Fruit fly (Drosophila melanogaster) whole organism, embryonic: ENCODE results near the gene CG13384.

Experiments
- Abd-B ChIP-seq: fragments of 200-800 bp; sonication (Bioruptor generic); optimal IDR thresholded peaks from 2 replicates; lab custom pipeline; 2018; ENCODE audit warnings: missing biosample characterization, mild to moderate bottlenecking, missing genetic modification characterization, moderate library complexity
- Asciz ChIP-seq: fragments of 200-800 bp; sonication (Bioruptor generic); optimal IDR thresholded peaks from 2 replicates; lab custom pipeline; 2017; ENCODE audit warnings: missing biosample characterization, mild to moderate bottlenecking, missing genetic modification characterization, missing genetic modification reagents
- Bdp1 ChIP-seq: fragments of 200-800 bp; sonication (Bioruptor generic); optimal IDR thresholded peaks from 3 replicates; lab custom pipeline; 2016; ENCODE audit warnings: missing biosample characterization, missing genetic modification characterization
- CG10274 ChIP-seq: fragments of 200-800 bp; sonication (Bioruptor generic); optimal IDR thresholded peaks from 3 replicates; lab custom pipeline; 2017; ENCODE audit warnings: missing biosample characterization, mild to moderate bottlenecking, missing genetic modification characterization
- CG10654 ChIP-seq: fragments of 200-800 bp; sonication (Bioruptor generic); optimal IDR thresholded peaks from 2 replicates; lab custom pipeline; 2016; ENCODE audit warnings: missing biosample characterization, missing genetic modification characterization
- CG12071 ChIP-seq: fragments of 200-800 bp; sonication (Bioruptor generic); optimal IDR thresholded peaks from 3 replicates; lab custom pipeline; 2018; ENCODE audit warnings: missing biosample characterization, mild to moderate bottlenecking, missing genetic modification characterization
- CG12104 ChIP-seq: fragments of 200-800 bp; sonication (Bioruptor generic); optimal IDR thresholded peaks from 3 replicates; lab custom pipeline; 2016; ENCODE audit warnings: missing biosample characterization, missing genetic modification characterization
- CG1233 ChIP-seq: fragments of 200-800 bp; sonication (Bioruptor generic); optimal IDR thresholded peaks from 4 replicates; lab custom pipeline; 2018; ENCODE audit warnings: missing biosample characterization, mild to moderate bottlenecking, missing genetic modification characterization
- CG15073 ChIP-seq: fragments of 200-800 bp; sonication (Bioruptor generic); optimal IDR thresholded peaks from 2 replicates; lab custom pipeline; 2016; ENCODE audit warnings: missing biosample characterization, missing genetic modification characterization
- CG15269 ChIP-seq: fragments of 200-800 bp; sonication (Bioruptor generic); optimal IDR thresholded peaks from 2 replicates; lab custom pipeline; 2018; ENCODE audit warnings: missing biosample characterization, mild to moderate bottlenecking, missing genetic modification characterization, moderate library complexity
- CG1602 ChIP-seq: fragments of 200-800 bp; sonication (Bioruptor generic); optimal IDR thresholded peaks from 3 replicates; lab custom pipeline; 2016; ENCODE audit warnings: missing biosample characterization, missing genetic modification characterization
- CG16815 ChIP-seq: fragments of 200-800 bp; sonication (Bioruptor generic); optimal IDR thresholded peaks from 3 replicates; lab custom pipeline; 2017; ENCODE audit warnings: missing biosample characterization, mild to moderate bottlenecking, missing genetic modification characterization
- CG1832 ChIP-seq: fragments of 200-800 bp; sonication (Bioruptor generic); optimal IDR thresholded peaks from 2 replicates; lab custom pipeline; 2017; ENCODE audit warnings: missing biosample characterization, mild to moderate bottlenecking, missing genetic modification characterization, inconsistent platforms
- CG18476 ChIP-seq: fragments of 200-800 bp; sonication (Bioruptor generic); optimal IDR thresholded peaks from 2 replicates; lab custom pipeline; 2016; ENCODE audit warnings: missing biosample characterization, mild to moderate bottlenecking, missing genetic modification characterization
- CG18619 ChIP-seq: fragments of 200-800 bp; sonication (Bioruptor generic); optimal IDR thresholded peaks from 3 replicates; lab custom pipeline; 2017; ENCODE audit warnings: missing biosample characterization, mild to moderate bottlenecking, missing genetic modification characterization
- CG2129 ChIP-seq: fragments of 200-800 bp; sonication (Bioruptor generic); IDR thresholded peaks from 2 replicates; pipeline ENCODE4 v1.3.6; 2022; ENCODE audit warnings: missing biosample characterization, missing genetic modification characterization; ENCODE audit not compliant: partially characterized antibody
- CG3065 ChIP-seq: fragments of 200-800 bp; sonication (Bioruptor generic); optimal IDR thresholded peaks from 2 replicates; lab custom pipeline; 2016; ENCODE audit warnings: missing biosample characterization, missing genetic modification characterization
- CG31388 ChIP-seq: fragments of 200-800 bp; sonication (Bioruptor generic); optimal IDR thresholded peaks from 2 replicates; lab custom pipeline; 2016; ENCODE audit warnings: missing biosample characterization, missing genetic modification characterization
- CG3407 ChIP-seq: fragments of 200-800 bp; sonication (Bioruptor generic); optimal IDR thresholded peaks from 2 replicates; lab custom pipeline; 2018; ENCODE audit warnings: missing biosample characterization, mild to moderate bottlenecking, missing genetic modification characterization
- CG4617 ChIP-seq: fragments of 200-800 bp; sonication (Bioruptor generic); optimal IDR thresholded peaks from 3 replicates; lab custom pipeline; 2016; ENCODE audit warnings: missing biosample characterization, missing genetic modification characterization, borderline replicate concordance
- CG7271 ChIP-seq: fragments of 200-800 bp; sonication (Bioruptor generic); optimal IDR thresholded peaks from 2 replicates; lab custom pipeline; 2018; ENCODE audit warnings: missing biosample characterization, mild to moderate bottlenecking, missing genetic modification characterization, moderate library complexity
- CG7556 ChIP-seq: fragments of 200-800 bp; sonication (Bioruptor generic); optimal IDR thresholded peaks from 2 replicates; lab custom pipeline; 2017; ENCODE audit warnings: missing biosample characterization, mild to moderate bottlenecking, missing genetic modification characterization
- CG7987 ChIP-seq: fragments of 200-800 bp; sonication (Bioruptor generic); optimal IDR thresholded peaks from 2 replicates; lab custom pipeline; 2018; ENCODE audit warnings: missing biosample characterization, mild to moderate bottlenecking, missing genetic modification characterization, moderate library complexity
- CG8290 ChIP-seq, 3 experiments: fragments of 200-800 bp; sonication (Bioruptor generic); optimal IDR thresholded peaks; 2 replicates each; lab custom pipeline; 2016 to 2019; ENCODE audit warnings: missing biosample characterization in 3 of 3, missing genetic modification characterization in 3 of 3, mild to moderate bottlenecking in 2 of 3, moderate library complexity in 1 of 3
- CG8944 ChIP-seq: fragments of 200-800 bp; sonication (Bioruptor generic); optimal IDR thresholded peaks from 3 replicates; lab custom pipeline; 2016; ENCODE audit warnings: missing biosample characterization, missing genetic modification characterization
- D ChIP-seq, 2 experiments: fragments of 200-800 bp in 1 of 2; fragments of >200 bp in 1 of 2; sonication (Bioruptor generic) in 1 of 2; optimal IDR thresholded peaks; 2 replicates in 1 of 2; 3 replicates in 1 of 2; lab custom pipeline; 2017; ENCODE audit warnings: mild to moderate bottlenecking in 1 of 2, missing biosample characterization in 1 of 2, missing genetic modification characterization in 1 of 2, missing genetic modification reagents in 1 of 2
- Dad ChIP-seq: fragments of 200-800 bp; sonication (Bioruptor generic); optimal IDR thresholded peaks from 3 replicates; lab custom pipeline; 2016; ENCODE audit warnings: missing biosample characterization, missing genetic modification characterization
- Dref ChIP-seq: fragments of 200-800 bp; sonication (Bioruptor generic); IDR thresholded peaks from 2 replicates; pipeline ENCODE4 v1.3.6; 2022; ENCODE audit warnings: missing biosample characterization, missing genetic modification characterization
- HLH4C ChIP-seq: fragments of 200-800 bp; sonication (Bioruptor generic); IDR thresholded peaks from 3 replicates; pipeline ENCODE4 v1.3.6; 2022; ENCODE audit warnings: missing biosample characterization, missing genetic modification characterization; ENCODE audit not compliant: partially characterized antibody
- Hr39 ChIP-seq: fragments of >200 bp; optimal IDR thresholded peaks from 2 replicates; lab custom pipeline; 2017
- Myb ChIP-seq: fragments of 200-800 bp; sonication (Bioruptor generic); optimal IDR thresholded peaks from 2 replicates; lab custom pipeline; 2016; ENCODE audit warnings: missing biosample characterization, missing genetic modification characterization
- Optix ChIP-seq: fragments of 200-800 bp; sonication (Bioruptor generic); IDR thresholded peaks from 3 replicates; pipeline ENCODE4 v1.3.6; 2022; ENCODE audit warnings: missing biosample characterization, missing genetic modification characterization
- Rfx ChIP-seq: fragments of 200-800 bp; sonication (Bioruptor generic); IDR thresholded peaks from 2 replicates; pipeline ENCODE4 v1.3.6; 2022; ENCODE audit warnings: missing biosample characterization, missing genetic modification characterization
- Sry-β ChIP-seq: fragments of 200-800 bp; sonication (Bioruptor generic); optimal IDR thresholded peaks from 2 replicates; lab custom pipeline; 2018; ENCODE audit warnings: missing biosample characterization, mild to moderate bottlenecking, missing genetic modification characterization, moderate library complexity
- Sry-δ ChIP-seq: fragments of 200-800 bp; sonication (Bioruptor generic); optimal IDR thresholded peaks from 2 replicates; lab custom pipeline; 2016; ENCODE audit warnings: missing biosample characterization, missing genetic modification characterization
- ab ChIP-seq: fragments of 200-800 bp; sonication (Bioruptor generic); optimal IDR thresholded peaks from 2 replicates; lab custom pipeline; 2016; ENCODE audit warnings: missing biosample characterization, missing genetic modification characterization
- ara ChIP-seq: fragments of 200-800 bp; sonication (Bioruptor generic); IDR thresholded peaks from 2 replicates; pipeline ENCODE4 v1.3.6; 2022; ENCODE audit warnings: missing biosample characterization, missing genetic modification characterization
- az2 ChIP-seq: fragments of 200-800 bp; sonication (Bioruptor generic); optimal IDR thresholded peaks from 3 replicates; lab custom pipeline; 2016; ENCODE audit warnings: missing biosample characterization, missing genetic modification characterization
- crc ChIP-seq: fragments of 200-800 bp; sonication (Bioruptor generic); optimal IDR thresholded peaks from 2 replicates; lab custom pipeline; 2016; ENCODE audit warnings: missing biosample characterization, missing genetic modification characterization
- crp ChIP-seq, 2 experiments: fragments of 200-800 bp; sonication (Bioruptor generic); optimal IDR thresholded peaks; 2 replicates in 1 of 2; 3 replicates in 1 of 2; lab custom pipeline; 2017; ENCODE audit warnings: missing biosample characterization in 2 of 2, missing genetic modification characterization in 2 of 2, mild to moderate bottlenecking in 1 of 2, moderate library complexity in 1 of 2
- danr ChIP-seq: fragments of 200-800 bp; sonication (Bioruptor generic); IDR thresholded peaks from 2 replicates; pipeline ENCODE4 v1.3.6; 2022; ENCODE audit warnings: missing biosample characterization, missing genetic modification characterization
- dati ChIP-seq: fragments of 200-800 bp; sonication (Bioruptor generic); IDR thresholded peaks from 2 replicates; pipeline ENCODE4 v1.3.6; 2022; ENCODE audit warnings: missing biosample characterization, missing genetic modification characterization
- hbn ChIP-seq: fragments of 200-800 bp; sonication (Bioruptor generic); IDR thresholded peaks from 2 replicates; pipeline ENCODE4 v1.3.6; 2022; ENCODE audit warnings: missing biosample characterization, missing genetic modification characterization; ENCODE audit not compliant: partially characterized antibody
- lov ChIP-seq, 2 experiments: fragments of 200-800 bp in 1 of 2; fragments of >200 bp in 1 of 2; sonication (Bioruptor generic) in 1 of 2; IDR thresholded peaks in 1 of 2; optimal IDR thresholded peaks in 1 of 2; 2 replicates in 1 of 2; 3 replicates in 1 of 2; pipeline versions ENCODE4 v1.3.6 to Lab custom; 2017 to 2022; ENCODE audit warnings: missing biosample characterization in 1 of 2, missing genetic modification characterization in 1 of 2
- nau ChIP-seq: fragments of 200-800 bp; sonication (Bioruptor generic); optimal IDR thresholded peaks from 3 replicates; lab custom pipeline; 2017; ENCODE audit warnings: missing biosample characterization, mild to moderate bottlenecking, missing genetic modification characterization, missing genetic modification reagents
- nerfin-1 ChIP-seq: fragments of 200-800 bp; sonication (Bioruptor generic); optimal IDR thresholded peaks from 3 replicates; lab custom pipeline; 2019; ENCODE audit warnings: missing biosample characterization, mild to moderate bottlenecking, missing genetic modification characterization, moderate library complexity
- org-1 ChIP-seq: fragments of 200-800 bp; sonication (Bioruptor generic); optimal IDR thresholded peaks from 2 replicates; lab custom pipeline; 2017; ENCODE audit warnings: missing biosample characterization, missing genetic modification characterization
- row ChIP-seq: fragments of 200-800 bp; sonication (Bioruptor generic); IDR thresholded peaks from 3 replicates; pipeline ENCODE4 v1.3.6; 2022; ENCODE audit warnings: missing biosample characterization, missing genetic modification characterization
- sr ChIP-seq: fragments of 200-800 bp; sonication (Bioruptor generic); IDR thresholded peaks from 3 replicates; pipeline ENCODE4 v1.3.6; 2022; ENCODE audit warnings: missing biosample characterization, missing genetic modification characterization

The CG13384 gene

dm6 chr2L:8382646-8383045 lies 1.6 kb upstream of the CG13384 start, which contains the start of the genes CG13392 and Rcd4 (continued):
- TF ChIP-seq az2 (GFP tag; lab: Kevin White, UChicago): peak; percentile 53
- no peak for TF ChIP-seq CG1832 (GFP tag; lab: Kevin White, UChicago)
- TF ChIP-seq crp (GFP tag; optimal IDR thresholded peaks at IDR 0.05; lab: Kevin White, UChicago): peak; percentile 60 to 91
- no peak for TF ChIP-seq CG2129 (GFP tag; lab: Robert Waterston, UW)
- no peak for TF ChIP-seq sr
- peak; percentile 73 for TF ChIP-seq Sry-δ
- peak; percentile 57 for TF ChIP-seq Dref (GFP tag; lab: Robert Waterston, UW)
- no peak for TF ChIP-seq CG3407 (GFP tag; lab: Kevin White, UChicago)
- peak; percentile 24 for TF ChIP-seq CG16815 (GFP tag; lab: Kevin White, UChicago)
- peak; percentile 67 for TF ChIP-seq CG12071 (GFP tag; lab: Kevin White, UChicago)
- TF ChIP-seq hbn (GFP tag; lab: Robert Waterston, UW): peak; percentile 53; the same call in 1 of the 2 replicates
- no peak for TF ChIP-seq Abd-B (GFP tag; lab: Kevin White, UChicago)
- peak; percentile 43 for TF ChIP-seq CG15269
- TF ChIP-seq CG10274 (GFP tag; lab: Kevin White, UChicago): no peak
- TF ChIP-seq HLH4C: peak; percentile 35; the same call in 1 of the 3 replicates
- 0 out of 3 replicates have a peak, but pooled peaks have one; percentile 25 for TF ChIP-seq Optix (GFP tag; lab: Robert Waterston, UW)
- TF ChIP-seq CG8290 (GFP tag; optimal IDR thresholded peaks at IDR 0.05; lab: Kevin White, UChicago): peak; percentile 70
- peak; percentile 42 to 96 for TF ChIP-seq CG8290 (tag; optimal IDR thresholded peaks at IDR 0.05; lab: Kevin White, UChicago)
- peak; percentile 28 for TF ChIP-seq CG18476
- TF ChIP-seq CG18619 (GFP tag; lab: Kevin White, UChicago): peak; percentile 36
- peak; percentile 42 for TF ChIP-seq Sry-β (GFP tag; lab: Kevin White, UChicago)
- TF ChIP-seq danr (GFP tag; lab: Robert Waterston, UW): no peak
- TF ChIP-seq Dad (GFP tag; lab: Kevin White, UChicago): peak; percentile 76
- TF ChIP-seq Hr39 (lab: Kevin White, UChicago): no peak
- TF ChIP-seq Asciz (GFP tag; lab: Kevin White, UChicago): no peak
- peak; percentile 33 for TF ChIP-seq Bdp1 (GFP tag; lab: Kevin White, UChicago)
- peak; percentile 71 for TF ChIP-seq CG7987 (GFP tag; lab: Kevin White, UChicago)
- no peak for TF ChIP-seq ab
- TF ChIP-seq crc (GFP tag; lab: Kevin White, UChicago): peak; percentile 69
- TF ChIP-seq nau (GFP tag; lab: Kevin White, UChicago): peak; percentile 32
- peak; percentile 84 for TF ChIP-seq CG4617 (GFP tag; lab: Kevin White, UChicago)
- TF ChIP-seq row: peak; percentile 66
- no peak for TF ChIP-seq lov (optimal IDR thresholded peaks at IDR 0.05; lab: Kevin White, UChicago)
- TF ChIP-seq lov (GFP tag; IDR thresholded peaks at IDR 0.05; lab: Robert Waterston, UW): no peak
- TF ChIP-seq D (optimal IDR thresholded peaks at IDR 0.05; lab: Kevin White, UChicago): no peak
- TF ChIP-seq D (GFP tag; optimal IDR thresholded peaks at IDR 0.05; lab: Kevin White, UChicago): no peak
- TF ChIP-seq CG15073 (GFP tag; lab: Kevin White, UChicago): no peak
- TF ChIP-seq Myb (GFP tag; lab: Kevin White, UChicago): peak; percentile 77
- no peak for TF ChIP-seq CG31388 (GFP tag; lab: Kevin White, UChicago)
- 0 out of 2 replicates have a peak, but pooled peaks have one; percentile 29 for TF ChIP-seq ara (GFP tag; lab: Robert Waterston, UW)
- TF ChIP-seq CG1233: peak; percentile 19
- peak; percentile 7 for TF ChIP-seq CG1602 (GFP tag; lab: Kevin White, UChicago)
- peak; percentile 20 for TF ChIP-seq org-1 (GFP tag; lab: Kevin White, UChicago)
- TF ChIP-seq CG10654 (GFP tag; lab: Kevin White, UChicago): no peak
- peak; percentile 59 for TF ChIP-seq CG7556 (GFP tag; lab: Kevin White, UChicago)
- peak; percentile 56 for TF ChIP-seq CG8944
- TF ChIP-seq dati: no peak
- peak; percentile 58 for TF ChIP-seq nerfin-1 (tag; lab: Kevin White, UChicago)
- TF ChIP-seq CG12104 (GFP tag; lab: Kevin White, UChicago): no peak
- TF ChIP-seq CG3065 (GFP tag; lab: Kevin White, UChicago): no peak
- TF ChIP-seq CG7271: peak; percentile 70
- peak; percentile 88 for TF ChIP-seq Rfx (GFP tag; lab: Robert Waterston, UW)
